Fruit fly (Drosophila melanogaster) whole organism, wandering third instar larva: ENCODE data around the gene RpL10Ab.

Experiments
- CG32264 ChIP-seq: fragments of 200-800 bp; sonication (Bioruptor generic); optimal IDR thresholded peaks from 2 replicates; lab custom pipeline; 2016; ENCODE audit warnings: missing biosample characterization, missing genetic modification characterization
- CG9705 ChIP-seq: fragments of 200-800 bp; sonication (Bioruptor generic); optimal IDR thresholded peaks from 2 replicates; lab custom pipeline; 2018; ENCODE audit warnings: missing biosample characterization, mild to moderate bottlenecking, missing genetic modification characterization
- CrebA ChIP-seq: fragments of 200-800 bp; sonication (Bioruptor generic); optimal IDR thresholded peaks from 2 replicates; lab custom pipeline; 2016; ENCODE audit warnings: missing biosample characterization, mild to moderate bottlenecking, missing genetic modification characterization, borderline replicate concordance
- Dfd ChIP-seq: fragments of >200 bp; optimal IDR thresholded peaks from 2 replicates; lab custom pipeline; 2017; ENCODE audit warnings: missing biosample characterization, missing genetic modification characterization
- Dif ChIP-seq: fragments of 200-275, 200-300 bp; sonication (Bioruptor generic); optimal IDR thresholded peaks from 2 replicates; lab custom pipeline; 2018; ENCODE audit warnings: missing biosample characterization, missing genetic modification characterization; ENCODE audit not compliant: partially characterized antibody
- HLH106 ChIP-seq: fragments of 200-800 bp; optimal IDR thresholded peaks from 3 replicates; lab custom pipeline; 2019; ENCODE audit warnings: missing biosample characterization, mild to moderate bottlenecking, missing genetic modification characterization, moderate library complexity
- Hnf4 ChIP-seq: fragments of 200-800 bp; sonication (Bioruptor generic); optimal IDR thresholded peaks from 2 replicates; lab custom pipeline; 2016; ENCODE audit warnings: missing biosample characterization, mild to moderate bottlenecking, missing genetic modification characterization
- Hr78 ChIP-seq: fragments of >200 bp; optimal IDR thresholded peaks from 2 replicates; lab custom pipeline; 2017; ENCODE audit warnings: missing biosample characterization, missing genetic modification characterization
- Hr83 ChIP-seq: fragments of 200-300 bp; sonication (Bioruptor generic); optimal IDR thresholded peaks from 2 replicates; lab custom pipeline; 2016; ENCODE audit warnings: missing biosample characterization, mild to moderate bottlenecking, missing genetic modification characterization, moderate library complexity; ENCODE audit not compliant: poor library complexity, severe bottlenecking
- Jra ChIP-seq: sonication (Bioruptor generic); optimal IDR thresholded peaks from 2 replicates; lab custom pipeline; 2016; ENCODE audit warnings: missing biosample characterization, missing genetic modification characterization
- Mio ChIP-seq: sonication (Bioruptor generic); optimal IDR thresholded peaks from 2 replicates; lab custom pipeline; 2016; ENCODE audit warnings: missing biosample characterization, missing genetic modification characterization
- Myc ChIP-seq: fragments of >200 bp; optimal IDR thresholded peaks from 2 replicates; lab custom pipeline; 2017
- N ChIP-seq: fragments of >200 bp; optimal IDR thresholded peaks from 2 replicates; lab custom pipeline; 2018; ENCODE audit warnings: missing biosample characterization, missing external identifiers, missing genetic modification characterization
- OdsH ChIP-seq: fragments of 200-800 bp; sonication (Bioruptor generic); optimal IDR thresholded peaks from 2 replicates; lab custom pipeline; 2016; ENCODE audit warnings: missing biosample characterization, mild to moderate bottlenecking, missing genetic modification characterization
- Rel ChIP-seq, 2 experiments: fragments of 200-800 bp; sonication (Bioruptor generic) in 1 of 2; optimal IDR thresholded peaks; 2 replicates in 1 of 2; 3 replicates in 1 of 2; lab custom pipeline; 2016 to 2019; ENCODE audit warnings: mild to moderate bottlenecking in 2 of 2, missing biosample characterization in 2 of 2, missing genetic modification characterization in 2 of 2, moderate library complexity in 1 of 2
- Vsx2 ChIP-seq: fragments of 200-300, 225-300 bp; sonication (Bioruptor generic); optimal IDR thresholded peaks from 2 replicates; lab custom pipeline; 2018; ENCODE audit warnings: missing biosample characterization, missing genetic modification characterization; ENCODE audit not compliant: partially characterized antibody
- br ChIP-seq: fragments of 200-800 bp; sonication (Bioruptor generic); optimal IDR thresholded peaks from 2 replicates; lab custom pipeline; 2016; ENCODE audit warnings: missing biosample characterization, missing genetic modification characterization
- brk ChIP-seq: fragments of 200-800 bp; sonication (Bioruptor generic); optimal IDR thresholded peaks from 2 replicates; lab custom pipeline; 2016; ENCODE audit warnings: missing biosample characterization, mild to moderate bottlenecking, missing genetic modification characterization
- dl ChIP-seq, 2 experiments: fragments of 175-275, 200-275 bp in 1 of 2; fragments of 200-275 bp in 1 of 2; sonication (Bioruptor generic); optimal IDR thresholded peaks; lab custom pipeline; 2018; ENCODE audit warnings: mild to moderate bottlenecking in 2 of 2, missing biosample characterization in 2 of 2, missing genetic modification characterization in 2 of 2, moderate library complexity in 2 of 2; ENCODE audit not compliant: partially characterized antibody in 2 of 2, insufficient read depth in 1 of 2
- dsf ChIP-seq: sonication (Bioruptor generic); optimal IDR thresholded peaks from 2 replicates; lab custom pipeline; 2016; ENCODE audit warnings: missing biosample characterization, missing genetic modification characterization, borderline replicate concordance
- ey ChIP-seq: fragments of 200-800 bp; sonication (Bioruptor generic); optimal IDR thresholded peaks from 2 replicates; lab custom pipeline; 2016; ENCODE audit warnings: missing biosample characterization, missing genetic modification characterization
- foxo ChIP-seq, 2 experiments: fragments of 200-800 bp; sonication (Bioruptor generic); optimal IDR thresholded peaks; 2 replicates in 1 of 2; 3 replicates in 1 of 2; lab custom pipeline; 2016 to 2017; ENCODE audit warnings: missing biosample characterization in 2 of 2, missing genetic modification characterization in 2 of 2
- h ChIP-seq: fragments of 200-800 bp; sonication (Bioruptor generic); optimal IDR thresholded peaks from 3 replicates; lab custom pipeline; 2016; ENCODE audit warnings: missing biosample characterization, mild to moderate bottlenecking, missing genetic modification characterization
- jim ChIP-seq: fragments of 175-275, 200-325 bp; sonication (Bioruptor generic); optimal IDR thresholded peaks from 2 replicates; lab custom pipeline; 2016; ENCODE audit warnings: missing biosample characterization, mild to moderate bottlenecking, missing genetic modification characterization
- lola ChIP-seq: fragments of >200 bp; optimal IDR thresholded peaks from 2 replicates; lab custom pipeline; 2017; ENCODE audit warnings: missing biosample characterization, missing genetic modification characterization
- pan ChIP-seq: fragments of >200 bp; optimal IDR thresholded peaks from 2 replicates; lab custom pipeline; 2017
- rgr ChIP-seq: fragments of 200-800 bp; sonication (Bioruptor generic); optimal IDR thresholded peaks from 3 replicates; lab custom pipeline; 2016; ENCODE audit warnings: missing biosample characterization, mild to moderate bottlenecking, missing genetic modification characterization
- sage ChIP-seq: fragments of 200-800 bp; sonication (Bioruptor generic); optimal IDR thresholded peaks from 2 replicates; lab custom pipeline; 2016; ENCODE audit warnings: missing biosample characterization, mild to moderate bottlenecking, missing genetic modification characterization
- usp ChIP-seq: fragments of >200 bp; optimal IDR thresholded peaks from 2 replicates; lab custom pipeline; 2017; ENCODE audit warnings: missing biosample characterization, missing genetic modification characterization
- woc ChIP-seq: sonication (Bioruptor generic); optimal IDR thresholded peaks from 2 replicates; lab custom pipeline; 2016; ENCODE audit warnings: missing biosample characterization, mild to moderate bottlenecking, missing genetic modification characterization

The RpL10Ab gene

dm6 chr3L:11831199-11831598 is 8.5 kb downstream of the RpL10Ab start:
- TF ChIP-seq usp (GFP tag; lab: Kevin White, UChicago) (no peak), N (GFP tag; lab: Kevin White, UChicago) (no peak), Hr78 (GFP tag; lab: Kevin White, UChicago) (no peak), Jra (GFP tag; lab: Kevin White, UChicago) (no peak), woc (no peak), br (GFP tag; lab: Kevin White, UChicago) (no peak), rgr (GFP tag; lab: Kevin White, UChicago) (no peak), pan (lab: Kevin White, UChicago) (no peak), Vsx2 (no peak), OdsH (GFP tag; lab: Kevin White, UChicago) (no peak), sage (GFP tag; lab: Kevin White, UChicago) (no peak), dsf (GFP tag; lab: Kevin White, UChicago) (no peak), brk (GFP tag; lab: Kevin White, UChicago) (no peak), Myc (lab: Kevin White, UChicago) (no peak)

- TF ChIP-seq Hr83 (GFP tag; lab: Kevin White, UChicago) (no peak), Vsx2 (no peak), CG9705 (no peak), HLH106 (tag; lab: Kevin White, UChicago) (no peak), dl (GFP tag; optimal IDR thresholded peaks at IDR 0.05; lab: Kevin White, UChicago; ENCODE audit: insufficient read depth in 1 of 2, partially characterized antibody in 2 of 2) (no peak), Rel (GFP tag; optimal IDR thresholded peaks at IDR 0.05; lab: Kevin White, UChicago) (no peak), Rel (tag; optimal IDR thresholded peaks at IDR 0.05; lab: Kevin White, UChicago) (no peak), CG32264 (GFP tag; lab: Kevin White, UChicago) (no peak), br (GFP tag; lab: Kevin White, UChicago) (no peak), jim (GFP tag; lab: Kevin White, UChicago) (no peak), Hnf4 (GFP tag; lab: Kevin White, UChicago) (no peak), lola (GFP tag; lab: Kevin White, UChicago) (no peak), Jra (GFP tag; lab: Kevin White, UChicago) (no peak), sage (GFP tag; lab: Kevin White, UChicago) (no peak), Dfd (no peak), ey (GFP tag; lab: Kevin White, UChicago) (no peak), Hr78 (GFP tag; lab: Kevin White, UChicago) (no peak), Mio (GFP tag; lab: Kevin White, UChicago) (no peak)
These were observed 10.0 kb downstream of the RpL10Ab start for dm6 chr3L:11832360-11833295.

dm6 chr3L:11833296-11833717 is 10.7 kb downstream of the RpL10Ab start, which contains the start of gene CycA:
Gene CycA, minus strand, starts transcription at chr3L:11833578.
- no peak for TF ChIP-seq CrebA (GFP tag; lab: Kevin White, UChicago)
- TF ChIP-seq h (GFP tag; lab: Kevin White, UChicago): peak; percentile 6
- TF ChIP-seq Vsx2: peak; percentile 22
- TF ChIP-seq Rel (GFP tag; optimal IDR thresholded peaks at IDR 0.05; lab: Kevin White, UChicago): no peak
- peak; percentile 57 for TF ChIP-seq Rel (tag; optimal IDR thresholded peaks at IDR 0.05; lab: Kevin White, UChicago)
- no peak for TF ChIP-seq Jra (GFP tag; lab: Kevin White, UChicago)
- no peak for TF ChIP-seq sage (GFP tag; lab: Kevin White, UChicago)
- TF ChIP-seq rgr (GFP tag; lab: Kevin White, UChicago): peak; percentile 22
- TF ChIP-seq Dif (GFP tag; lab: Kevin White, UChicago): peak; percentile 46
- no peak for TF ChIP-seq woc
- peak in 1 of 2 experiments; percentile 11 for TF ChIP-seq foxo (GFP tag; optimal IDR thresholded peaks at IDR 0.05; lab: Kevin White, UChicago)
- no peak for TF ChIP-seq dsf (GFP tag; lab: Kevin White, UChicago)
- peak; percentile 6 for TF ChIP-seq ey (GFP tag; lab: Kevin White, UChicago)

- TF ChIP-seq foxo (GFP tag; optimal IDR thresholded peaks at IDR 0.05; lab: Kevin White, UChicago): no peak
- no peak for TF ChIP-seq Rel (GFP tag; optimal IDR thresholded peaks at IDR 0.05; lab: Kevin White, UChicago)
- peak; percentile 100 for TF ChIP-seq Rel (tag; optimal IDR thresholded peaks at IDR 0.05; lab: Kevin White, UChicago)
- no peak for TF ChIP-seq dl (GFP tag; optimal IDR thresholded peaks at IDR 0.05; lab: Kevin White, UChicago; ENCODE audit: insufficient read depth in 1 of 2, partially characterized antibody in 2 of 2)
- TF ChIP-seq brk (GFP tag; lab: Kevin White, UChicago): peak; percentile 3
These were observed 14.0 kb downstream of the RpL10Ab start, which contains the start of gene CG43064 for dm6 chr3L:11836575-11837077. Gene CG43064, minus strand, starts transcription at chr3L:11836721.
